Worm (Caenorhabditis elegans) whole organism, L2 larva: ENCODE measurements around the gene snx-17.

ENCODE experiments used
- alr-1 ChIP-seq: fragments of 150-350 bp; optimal IDR thresholded peaks from 2 replicates; lab custom pipeline; 2014; ENCODE audit warnings: missing biosample characterization, missing genetic modification characterization
- egl-27 ChIP-seq: sonication (generic microtip); optimal IDR thresholded peaks from 3 replicates; lab custom pipeline; 2017; ENCODE audit warnings: missing biosample characterization, missing genetic modification reagents, missing genetic modification characterization
- lsy-2 ChIP-seq, 2 experiments: fragments of 150-350 bp in 1 of 2; sonication (generic microtip) in 1 of 2; optimal IDR thresholded peaks; 2 replicates each; lab custom pipeline; 2014 to 2017; ENCODE audit warnings: missing biosample characterization in 2 of 2, missing genetic modification characterization in 2 of 2
- nhr-11 ChIP-seq: fragments of 150-350 bp; optimal IDR thresholded peaks from 2 replicates; lab custom pipeline; 2014; ENCODE audit warnings: missing biosample characterization, missing genetic modification characterization
- nhr-6 ChIP-seq: fragments of 150-350 bp; optimal IDR thresholded peaks from 2 replicates; lab custom pipeline; 2014; ENCODE audit warnings: missing biosample characterization, missing genetic modification characterization

DNA sequence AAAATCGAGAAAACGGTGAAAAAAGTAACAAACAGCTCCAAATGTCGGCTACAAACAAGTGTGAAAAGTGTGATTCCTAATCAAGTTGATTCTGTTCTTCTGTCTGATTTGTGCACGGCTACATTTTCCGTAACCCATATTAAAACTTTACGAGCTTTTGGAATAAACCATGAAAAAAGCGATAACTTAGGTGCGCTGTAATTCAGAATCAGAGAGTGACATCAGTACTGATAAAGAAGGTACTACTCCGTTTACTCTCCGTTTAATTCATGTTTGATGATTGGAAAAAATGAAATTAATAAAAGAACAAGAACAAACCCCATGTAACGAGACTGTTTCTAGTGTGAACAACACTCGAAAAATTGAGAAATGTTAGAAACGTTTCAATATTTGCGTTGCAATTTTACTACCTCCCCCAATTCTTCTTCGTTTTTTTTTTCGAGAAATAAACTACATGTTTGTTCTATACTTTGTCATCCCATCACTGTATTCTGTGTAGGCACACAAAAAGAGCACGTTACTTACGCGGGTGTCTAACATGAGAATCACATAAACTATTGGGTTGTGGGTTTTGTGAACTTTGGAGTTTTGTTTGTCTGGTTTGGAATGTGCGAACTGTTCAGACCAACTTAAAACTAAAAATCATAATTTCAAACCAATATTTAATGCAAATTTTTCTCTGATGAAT, 40.4 kb upstream of the snx-17 start:
- TF ChIP-seq nhr-11 (tag; lab: Kevin White, UChicago) (no peak), egl-27 (tag; lab: Kevin White, UChicago) (no peak), nhr-6 (tag; lab: Kevin White, UChicago) (no peak), alr-1 (tag; lab: Kevin White, UChicago) (no peak), lsy-2 (tag; optimal IDR thresholded peaks at IDR 0.05; lab: Kevin White, UChicago) (no peak)
